Worm (Caenorhabditis elegans) whole organism, early embryonic: ENCODE results near the gene frpr-10.

Experiments used
- aly-1 ChIP-seq: sonication (generic microtip); optimal IDR thresholded peaks from 2 replicates; lab custom pipeline; 2016; ENCODE audit warnings: missing genetic modification characterization, missing compliant biosample characterization
- ama-1 ChIP-seq: fragments of 150-350 bp; optimal IDR thresholded peaks from 2 replicates; lab custom pipeline; 2014
- ceh-36 ChIP-seq: sonication (generic microtip); optimal IDR thresholded peaks from 2 replicates; lab custom pipeline; 2016; ENCODE audit warnings: missing genetic modification characterization, inconsistent platforms, missing compliant biosample characterization
- flt-1 ChIP-seq: fragments of 200-800 bp; sonication (Bioruptor generic); IDR thresholded peaks from 2 replicates; pipeline ENCODE4 v1.3.6; 2022; ENCODE audit warnings: missing genetic modification characterization, missing compliant biosample characterization
- hmbx-1 ChIP-seq: sonication (generic microtip); optimal IDR thresholded peaks from 2 replicates; lab custom pipeline; 2016; ENCODE audit warnings: mild to moderate bottlenecking, missing genetic modification characterization, missing compliant biosample characterization
- pes-1 ChIP-seq: fragments of 200-800 bp; sonication (Bioruptor generic); IDR thresholded peaks from 2 replicates; pipeline ENCODE4 v1.3.6; 2022; ENCODE audit warnings: missing genetic modification reagents, missing genetic modification characterization, missing compliant biosample characterization
- scrt-1 ChIP-seq: fragments of 200-800 bp; sonication (Bioruptor generic); IDR thresholded peaks from 2 replicates; pipeline ENCODE4 v1.3.6; 2022; ENCODE audit warnings: missing genetic modification characterization, missing compliant biosample characterization
- tbx-11 ChIP-seq: fragments of 200-800 bp; sonication (Bioruptor generic); IDR thresholded peaks from 2 replicates; pipeline ENCODE4 v1.3.6; 2022; ENCODE audit warnings: missing genetic modification characterization, missing compliant biosample characterization
- tbx-37 ChIP-seq: fragments of 200-800 bp; sonication (Bioruptor generic); conservative IDR thresholded peaks from 2 replicates; pipeline ENCODE4 v1.3.6; 2022; ENCODE audit warnings: missing genetic modification reagents, missing genetic modification characterization, missing compliant biosample characterization
- tra-4 ChIP-seq: sonication (generic microtip); optimal IDR thresholded peaks from 2 replicates; lab custom pipeline; 2017; ENCODE audit warnings: missing genetic modification characterization, missing compliant biosample characterization

DNA sequence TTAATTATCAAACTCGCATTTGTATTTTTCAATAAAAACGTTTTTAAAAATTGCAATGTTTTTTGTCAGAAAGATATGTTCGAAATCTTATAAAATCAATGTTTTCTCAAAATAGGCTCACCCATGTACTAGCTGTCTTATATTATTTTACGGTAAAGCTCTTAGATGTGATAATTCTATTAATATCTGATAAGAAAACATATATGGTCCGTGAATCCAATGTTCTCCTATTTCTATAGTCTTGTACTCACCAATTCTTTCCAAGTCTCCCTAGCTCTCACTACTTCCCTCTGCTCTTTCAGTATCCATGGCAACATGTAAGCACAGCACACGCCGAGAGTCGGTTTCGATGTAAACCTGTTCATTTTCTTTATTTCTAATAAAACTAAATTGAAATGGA is 23.9 kb upstream of the frpr-10 start, which contains the start of gene bbs-2:
- TF ChIP-seq tra-4 (tag; lab: Kevin White, UChicago) = no peak
- no peak for TF ChIP-seq ama-1 (lab: Kevin White, UChicago)
- TF ChIP-seq tbx-11 = no peak
- no peak for TF ChIP-seq flt-1 (GFP tag; lab: Robert Waterston, UW)
- TF ChIP-seq aly-1 = no peak
- no peak for TF ChIP-seq hmbx-1 (tag; lab: Kevin White, UChicago)
- no peak for TF ChIP-seq scrt-1 (GFP tag; lab: Robert Waterston, UW)
- TF ChIP-seq ceh-36 = no peak
- TF ChIP-seq tbx-37 = no peak
- no peak for TF ChIP-seq pes-1 (GFP tag; lab: Robert Waterston, UW)
